Worm (Caenorhabditis elegans) whole organism, L4/young adult: ENCODE data around the gene H37A05.4.

Experiments used
- W03F9.2 ChIP-seq: fragments of 150-350 bp; optimal IDR thresholded peaks from 2 replicates; lab custom pipeline; 2014; ENCODE audit warnings: missing biosample characterization, missing genetic modification characterization
- dao-5 ChIP-seq: sonication (generic microtip); optimal IDR thresholded peaks from 2 replicates; lab custom pipeline; 2016; ENCODE audit warnings: missing genotype, missing genetic modification characterization, moderate library complexity, missing compliant biosample characterization
- him-1 ChIP-seq: sonication (generic microtip); optimal IDR thresholded peaks from 2 replicates; lab custom pipeline; 2016; ENCODE audit warnings: missing genotype, missing genetic modification reagents, missing genetic modification characterization, missing compliant biosample characterization

DNA sequence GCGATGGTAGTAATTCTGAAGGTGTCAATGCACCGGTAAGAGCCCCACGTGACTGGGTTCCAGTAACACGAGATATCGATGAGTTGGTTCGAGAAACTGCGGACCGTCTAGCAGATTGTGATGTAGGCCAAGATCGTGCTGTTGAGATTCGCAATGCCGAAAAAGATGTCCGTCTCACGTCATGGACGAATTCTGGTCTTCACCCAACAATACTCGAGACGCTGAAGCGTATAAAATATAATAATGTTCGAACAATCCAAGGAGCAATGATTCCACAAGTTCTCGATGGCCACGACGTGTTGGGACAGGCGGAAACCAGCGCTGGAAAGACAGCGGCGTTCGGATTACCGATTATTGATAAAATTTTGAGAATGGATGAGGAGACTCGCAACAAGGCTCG, 16.9 kb upstream of the H37A05.4 start:
- TF ChIP-seq dao-5 (tag; lab: Kevin White, UChicago) (no peak), W03F9.2 (no peak), him-1 (no peak)
